Fruit fly (Drosophila melanogaster) whole organism: Measurements from ENCODE around the gene CG4375.

Experiments used
- CG8478 ChIP-seq: fragments of >200 bp; optimal IDR thresholded peaks from 2 replicates; lab custom pipeline; 2018; ENCODE audit warnings: inconsistent platforms
- EcR ChIP-seq, 2 experiments: fragments of >200 bp; optimal IDR thresholded peaks; 2 replicates each; lab custom pipeline; 2017; ENCODE audit warnings: missing biosample characterization in 2 of 2, missing genetic modification characterization in 2 of 2, missing genetic modification reagents in 2 of 2

dm6 chr2L:1006516-1006915 is 20.2 kb downstream of the CG4375 start:
- TF ChIP-seq CG8478 = no peak
- TF ChIP-seq EcR (GFP tag; optimal IDR thresholded peaks at IDR 0.05; lab: Kevin White, UChicago) = no peak
